Worm (Caenorhabditis elegans) whole organism, L4/young adult: ENCODE results near the gene igdb-1.
"Not testable (repeated sequence)": the region's sequence is repeated elsewhere in the genome, so short reads cannot be mapped to it uniquely, and the experiment has no call there.

Experiments used
- W03F9.2 ChIP-seq: fragments of 150-350 bp; optimal IDR thresholded peaks from 2 replicates; lab custom pipeline; 2014; ENCODE audit warnings: missing biosample characterization, missing genetic modification characterization
- dao-5 ChIP-seq: sonication (generic microtip); optimal IDR thresholded peaks from 2 replicates; lab custom pipeline; 2016; ENCODE audit warnings: missing genotype, missing genetic modification characterization, moderate library complexity, missing compliant biosample characterization
- him-1 ChIP-seq: sonication (generic microtip); optimal IDR thresholded peaks from 2 replicates; lab custom pipeline; 2016; ENCODE audit warnings: missing genotype, missing genetic modification reagents, missing genetic modification characterization, missing compliant biosample characterization

The igdb-1 gene

DNA sequence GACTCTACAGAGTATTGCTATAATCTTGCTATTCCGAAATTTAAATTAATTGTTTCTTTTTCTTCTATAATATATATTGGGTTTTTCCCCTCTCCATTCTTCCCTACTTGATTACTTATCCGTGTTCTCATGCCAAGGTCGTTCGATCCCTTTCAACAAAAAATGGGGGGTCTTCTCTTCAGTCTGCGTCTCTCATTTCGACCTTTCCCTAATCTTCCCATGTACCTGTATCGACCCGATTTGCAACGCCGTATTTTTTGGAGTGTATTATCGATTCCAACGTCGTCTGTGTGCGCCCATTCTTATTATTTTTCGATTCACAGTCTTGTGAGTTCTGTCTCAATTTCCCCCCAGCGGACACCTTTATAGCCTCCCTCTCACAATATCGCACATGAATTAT is 11.1 kb upstream of the igdb-1 start:
- TF ChIP-seq him-1 (tag; lab: Kevin White, UChicago) (no peak), dao-5 (tag; lab: Kevin White, UChicago) (no peak), W03F9.2 (tag; lab: Kevin White, UChicago) (no peak)

ce11 chrIV:12468359-12468758 is 10.5 kb upstream of the igdb-1 start, which contains the start of gene igdb-2:
Gene igdb-2 (plus strand): TSS chrIV:12468659.
- TF ChIP-seq W03F9.2 (tag; lab: Kevin White, UChicago), result no peak
- no peak for TF ChIP-seq dao-5 (tag; lab: Kevin White, UChicago)
- no peak for TF ChIP-seq him-1 (tag; lab: Kevin White, UChicago)

DNA sequence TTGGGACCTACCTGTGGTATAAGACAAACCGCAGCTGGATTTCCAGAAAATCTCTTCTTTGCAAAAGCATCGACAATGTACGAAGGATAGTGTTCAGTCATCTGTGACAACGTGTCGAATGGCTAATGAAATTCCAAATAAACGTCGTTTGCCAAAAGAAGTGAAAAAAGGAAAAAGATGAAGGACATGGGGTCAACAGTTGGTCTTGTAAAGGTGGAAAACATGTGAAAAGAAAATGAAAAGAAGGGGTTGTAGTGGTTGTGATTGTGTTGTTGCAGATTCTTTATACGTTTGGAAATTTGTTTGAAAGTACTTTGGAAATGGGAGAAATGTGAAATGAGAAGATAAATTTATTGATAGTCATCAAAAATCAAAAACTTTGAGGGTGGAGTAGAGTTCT is 1.9 kb upstream of the igdb-1 start, which contains the start of gene T04A11.1:
Gene T04A11.1, minus strand, starts transcription at position 101 of the 400 bp plus-strand sequence.
- TF ChIP-seq him-1, dao-5, W03F9.2 (tag; lab: Kevin White, UChicago): not testable (repeated sequence)

DNA sequence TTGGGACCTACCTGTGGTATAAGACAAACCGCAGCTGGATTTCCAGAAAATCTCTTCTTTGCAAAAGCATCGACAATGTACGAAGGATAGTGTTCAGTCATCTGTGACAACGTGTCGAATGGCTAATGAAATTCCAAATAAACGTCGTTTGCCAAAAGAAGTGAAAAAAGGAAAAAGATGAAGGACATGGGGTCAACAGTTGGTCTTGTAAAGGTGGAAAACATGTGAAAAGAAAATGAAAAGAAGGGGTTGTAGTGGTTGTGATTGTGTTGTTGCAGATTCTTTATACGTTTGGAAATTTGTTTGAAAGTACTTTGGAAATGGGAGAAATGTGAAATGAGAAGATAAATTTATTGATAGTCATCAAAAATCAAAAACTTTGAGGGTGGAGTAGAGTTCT is 5.7 kb downstream of the igdb-1 start, which contains the start of gene T04A11.4:
Gene T04A11.4, minus strand, starts transcription at position 101 of the 400 bp plus-strand sequence.
- not testable (repeated sequence) for TF ChIP-seq dao-5, W03F9.2, him-1 (tag; lab: Kevin White, UChicago)

- TF ChIP-seq dao-5 (tag; lab: Kevin White, UChicago) (no peak), W03F9.2 (tag; lab: Kevin White, UChicago) (no peak), him-1 (tag; lab: Kevin White, UChicago) (no peak)
Measured at ce11 chrIV:12487194-12487593, 8.4 kb downstream of the igdb-1 start, which contains the start of gene sru-26. Gene sru-26 (plus strand): TSS chrIV:12487494.

DNA sequence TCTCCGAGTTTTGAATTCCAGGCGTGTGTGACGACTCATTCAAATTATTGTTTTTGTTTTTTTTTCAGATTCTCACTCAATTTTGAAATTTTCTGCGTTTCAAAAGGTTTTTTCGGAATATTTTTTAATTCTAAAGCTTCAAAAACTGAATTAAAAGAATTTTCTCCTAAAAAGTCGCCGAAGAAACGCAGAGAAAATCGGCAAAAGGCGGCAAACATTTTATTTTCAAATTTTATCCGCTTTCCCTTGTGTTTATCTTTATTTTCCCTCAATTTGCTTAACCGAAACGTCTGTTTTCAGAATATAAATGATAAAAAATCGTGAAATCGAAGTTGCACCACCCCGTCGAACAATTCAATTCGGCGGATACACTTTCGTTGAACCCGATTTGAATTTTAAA is 11.7 kb downstream of the igdb-1 start, which contains the start of gene him-6:
Gene him-6, plus strand, starts transcription at position 301 of the 400 bp plus-strand sequence.
- TF ChIP-seq W03F9.2 (tag; lab: Kevin White, UChicago) (no peak), dao-5 (tag; lab: Kevin White, UChicago) (no peak), him-1 (tag; lab: Kevin White, UChicago) (no peak)

ce11 chrIV:12495196-12495595 is 16.4 kb downstream of the igdb-1 start, which contains the start of gene sru-20:
Gene sru-20 (plus strand): TSS chrIV:12495496.
- no peak for TF ChIP-seq dao-5 (tag; lab: Kevin White, UChicago)

DNA sequence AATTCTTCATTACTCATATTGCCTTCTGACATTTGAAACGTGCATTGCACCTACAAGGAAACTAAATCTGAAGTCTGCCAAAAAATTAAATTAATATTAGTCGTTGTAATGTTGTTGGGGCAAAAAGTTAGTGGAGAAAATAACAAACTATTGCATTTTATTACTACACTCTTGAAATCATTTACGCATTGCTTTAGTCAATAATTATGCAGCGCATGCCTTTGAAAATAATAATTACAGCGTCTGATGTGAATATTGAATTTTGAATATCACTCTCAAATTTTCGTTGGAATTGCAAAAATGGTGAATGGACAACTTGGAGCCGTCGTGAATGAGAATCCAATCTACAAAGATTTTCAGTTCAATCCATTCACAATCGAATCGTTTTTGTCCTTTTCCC is 19.4 kb downstream of the igdb-1 start, which contains the start of gene sru-19:
Gene sru-19, plus strand, starts transcription at position 301 of the 400 bp plus-strand sequence.
- TF ChIP-seq W03F9.2 (tag; lab: Kevin White, UChicago), result no peak
- TF ChIP-seq him-1 (tag; lab: Kevin White, UChicago), result no peak

ce11 chrIV:12501956-12502355 is 23.1 kb downstream of the igdb-1 start, which contains the start of gene sru-18:
Gene sru-18 (plus strand): TSS chrIV:12502256.
- TF ChIP-seq W03F9.2 (tag; lab: Kevin White, UChicago) (no peak), him-1 (tag; lab: Kevin White, UChicago) (no peak), dao-5 (tag; lab: Kevin White, UChicago) (no peak)

DNA sequence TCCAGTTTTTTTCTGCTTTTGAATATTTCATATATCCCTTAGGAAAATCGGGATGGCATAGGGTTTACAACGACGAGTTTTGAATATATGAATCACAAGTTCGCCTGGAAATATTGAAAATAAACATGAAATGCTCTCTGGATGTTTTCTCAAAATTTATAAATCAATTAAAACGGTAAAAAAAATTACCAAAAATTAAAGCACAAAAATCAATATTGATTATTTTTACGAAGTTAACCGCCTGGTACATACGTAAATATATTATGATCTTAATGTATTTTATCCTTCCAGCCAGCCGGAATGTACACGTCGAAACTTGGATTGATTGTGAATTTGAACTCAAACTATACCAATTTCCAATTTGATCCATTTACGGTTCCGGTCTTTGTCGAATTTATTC is 26.6 kb downstream of the igdb-1 start, which contains the start of gene sru-17:
Gene sru-17, plus strand, starts transcription at position 301 of the 400 bp plus-strand sequence.
- TF ChIP-seq him-1, dao-5, W03F9.2 (tag; lab: Kevin White, UChicago): not testable (repeated sequence)

- TF ChIP-seq W03F9.2 (tag; lab: Kevin White, UChicago) (no peak), him-1 (tag; lab: Kevin White, UChicago) (no peak), dao-5 (tag; lab: Kevin White, UChicago) (no peak)
Measured at ce11 chrIV:12520150-12520549, 41.3 kb downstream of the igdb-1 start, which contains the start of gene tsp-4. Gene tsp-4 (minus strand): TSS chrIV:12520250.

- TF ChIP-seq him-1 (tag; lab: Kevin White, UChicago) (no peak), W03F9.2 (tag; lab: Kevin White, UChicago) (no peak), dao-5 (tag; lab: Kevin White, UChicago) (no peak)
Measured at ce11 chrIV:12522521-12522920, 43.7 kb downstream of the igdb-1 start, which contains the start of gene sru-13. Gene sru-13 (minus strand): TSS chrIV:12522621.

- TF ChIP-seq W03F9.2 (tag; lab: Kevin White, UChicago) (no peak), dao-5 (tag; lab: Kevin White, UChicago) (no peak), him-1 (tag; lab: Kevin White, UChicago) (no peak)
Measured at ce11 chrIV:12525409-12525808, 46.6 kb downstream of the igdb-1 start, which contains the start of gene eak-4. Gene eak-4 (minus strand): TSS chrIV:12525509.

DNA sequence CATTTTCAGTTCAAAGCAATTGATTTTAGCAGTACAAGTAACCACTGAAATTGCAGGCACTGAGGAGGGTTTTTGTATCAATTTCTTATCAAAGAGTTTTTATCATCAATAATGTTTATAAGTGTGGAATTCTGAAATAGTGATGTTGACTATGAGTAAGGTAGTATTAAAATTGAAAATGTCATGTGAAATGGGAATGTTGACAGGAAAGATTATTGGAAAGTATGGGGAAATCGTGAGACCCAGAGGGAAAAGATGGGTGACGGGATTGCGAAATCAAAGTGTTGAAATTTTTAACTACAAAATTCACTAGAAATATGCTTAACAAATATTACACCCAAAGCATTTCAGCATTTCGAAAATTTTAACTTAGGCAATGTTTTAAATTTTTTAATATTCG is 48.4 kb downstream of the igdb-1 start, which contains the start of gene F53B2.8:
Gene F53B2.8, minus strand, starts transcription at position 180 of the 400 bp plus-strand sequence.
- TF ChIP-seq W03F9.2 (tag; lab: Kevin White, UChicago) (peak; percentile 47), dao-5 (tag; lab: Kevin White, UChicago) (no peak)
